Fruit fly (Drosophila melanogaster): ENCODE data around the gene CG31370.

The CG31370 gene

dm6 chr3R:25292864-25293284 is 9.4 kb upstream of the CG31370 start, which contains the start of gene CG31098 (continued):
- TF ChIP-seq CG6813 (GFP tag; optimal IDR thresholded peaks at IDR 0.05), result no peak
- no peak for TF ChIP-seq gsb (GFP tag; IDR thresholded peaks at IDR 0.05)
- no peak for TF ChIP-seq fru (optimal IDR thresholded peaks at IDR 0.05)
- TF ChIP-seq sug (tag; optimal IDR thresholded peaks at IDR 0.05), result peak; percentile 90
- no peak for TF ChIP-seq CG30431 (GFP tag; optimal IDR thresholded peaks at IDR 0.05)
- no peak for TF ChIP-seq CoRest (tag; optimal IDR thresholded peaks at IDR 0.05)
- TF ChIP-seq CG12155 (GFP tag; optimal IDR thresholded peaks at IDR 0.05), result no peak
- no peak for TF ChIP-seq Camta (GFP tag; optimal IDR thresholded peaks at IDR 0.05)
- TF ChIP-seq CG2116 (GFP tag; optimal IDR thresholded peaks at IDR 0.05), result no peak
- TF ChIP-seq vnd (GFP tag; IDR thresholded peaks at IDR 0.05; ENCODE audit: partially characterized antibody), result no peak
- no peak for TF ChIP-seq bowl (GFP tag; IDR thresholded peaks at IDR 0.05)
- no peak for TF ChIP-seq CG9876 (GFP tag; optimal IDR thresholded peaks at IDR 0.05)
- TF ChIP-seq CG32767 (GFP tag; IDR thresholded peaks at IDR 0.05), result peak; percentile 78
- TF ChIP-seq CG12236 (GFP tag; optimal IDR thresholded peaks at IDR 0.05), result no peak
- no peak for TF ChIP-seq CG8359 (GFP tag; optimal IDR thresholded peaks at IDR 0.05; ENCODE audit: borderline replicate concordance)
- no peak for TF ChIP-seq CG8765 (GFP tag; IDR thresholded peaks at IDR 0.05)
- no peak for TF ChIP-seq tio (GFP tag; optimal IDR thresholded peaks at IDR 0.05)
- peak; percentile 30 for TF ChIP-seq scrt (GFP tag; optimal IDR thresholded peaks at IDR 0.05)
- TF ChIP-seq psq (GFP tag; optimal IDR thresholded peaks at IDR 0.05), result no peak
- no peak for TF ChIP-seq Hey (tag; optimal IDR thresholded peaks at IDR 0.05)
- TF ChIP-seq CG17385 (GFP tag; optimal IDR thresholded peaks at IDR 0.05), result peak; percentile 47
- TF ChIP-seq trem (tag; optimal IDR thresholded peaks at IDR 0.05), result no peak
- TF ChIP-seq zfh2 (GFP tag; optimal IDR thresholded peaks at IDR 0.05), result no peak
- TF ChIP-seq ssp (GFP tag; IDR thresholded peaks at IDR 0.05), result no peak
- TF ChIP-seq Bdp1 (GFP tag; optimal IDR thresholded peaks at IDR 0.05), result no peak
- no peak for TF ChIP-seq Awh (GFP tag; IDR thresholded peaks at IDR 0.05)
- TF ChIP-seq gcm2 (GFP tag; optimal IDR thresholded peaks at IDR 0.05), result no peak
- no peak for TF ChIP-seq schlank (tag; optimal IDR thresholded peaks at IDR 0.05)
- no peak for TF ChIP-seq repo (GFP tag; optimal IDR thresholded peaks at IDR 0.05)
- no peak for TF ChIP-seq bbx (GFP tag; IDR thresholded peaks at IDR 0.05; ENCODE audit: partially characterized antibody)
- TF ChIP-seq row (GFP tag; IDR thresholded peaks at IDR 0.05), result no peak
- no peak for TF ChIP-seq CG12104 (GFP tag; optimal IDR thresholded peaks at IDR 0.05)
- TF ChIP-seq CG10565 (GFP tag; optimal IDR thresholded peaks at IDR 0.05), result no peak
- TF ChIP-seq ash1 (GFP tag; optimal IDR thresholded peaks at IDR 0.05), result no peak
- TF ChIP-seq CG18011 (GFP tag; optimal IDR thresholded peaks at IDR 0.05), result no peak
- no peak for TF ChIP-seq CG18262 (tag; optimal IDR thresholded peaks at IDR 0.05)
- peak; percentile 51 for TF ChIP-seq CG13894 (tag; optimal IDR thresholded peaks at IDR 0.05)
- TF ChIP-seq ftz-f1 (GFP tag; optimal IDR thresholded peaks at IDR 0.05), result no peak
- TF ChIP-seq pb (GFP tag; optimal IDR thresholded peaks at IDR 0.05), result no peak
- TF ChIP-seq CG18764 (GFP tag; optimal IDR thresholded peaks at IDR 0.05), result no peak
- peak; percentile 22; the same call in 1 of the 3 replicates for TF ChIP-seq ci (GFP tag; IDR thresholded peaks at IDR 0.05)
- TF ChIP-seq CG4328 (GFP tag; optimal IDR thresholded peaks at IDR 0.05), result no peak
- no peak for TF ChIP-seq Elba2 (GFP tag; optimal IDR thresholded peaks at IDR 0.05)
- no peak for TF ChIP-seq onecut (GFP tag; IDR thresholded peaks at IDR 0.05)
- TF ChIP-seq Xbp1 (GFP tag; optimal IDR thresholded peaks at IDR 0.05), result no peak
- TF ChIP-seq ap (GFP tag; IDR thresholded peaks at IDR 0.05), result no peak
- TF ChIP-seq CG14860 (GFP tag; IDR thresholded peaks at IDR 0.05; ENCODE audit: partially characterized antibody), result no peak
- peak; percentile 0 for TF ChIP-seq CG15601 (tag; optimal IDR thresholded peaks at IDR 0.05)
- TF ChIP-seq Max (GFP tag; optimal IDR thresholded peaks at IDR 0.05), result no peak
- no peak for TF ChIP-seq CG7963 (GFP tag; IDR thresholded peaks at IDR 0.05; ENCODE audit: partially characterized antibody)
- TF ChIP-seq CG11504 (tag; optimal IDR thresholded peaks at IDR 0.05), result no peak
- TF ChIP-seq H15 (GFP tag; IDR thresholded peaks at IDR 0.05), result no peak

Data from whole organism, embryonic.